Fruit fly (Drosophila melanogaster) whole organism, embryonic: ENCODE measurements around the gene CG46309.

Source experiments
- Atf6 ChIP-seq: fragments of 200-800 bp; sonication (Bioruptor generic); IDR thresholded peaks from 2 replicates; pipeline ENCODE4 v1.3.6; 2022; ENCODE audit warnings: missing biosample characterization, missing genetic modification characterization
- BEAF-32 ChIP-seq: fragments of 200-800 bp; sonication (Bioruptor generic); optimal IDR thresholded peaks from 3 replicates; lab custom pipeline; 2017; ENCODE audit warnings: missing biosample characterization, missing genetic modification characterization, mild to moderate bottlenecking, moderate library complexity, missing genetic modification reagents
- CG10431 ChIP-seq: fragments of 200-800 bp; sonication (Bioruptor generic); optimal IDR thresholded peaks from 3 replicates; lab custom pipeline; 2018; ENCODE audit warnings: missing biosample characterization, mild to moderate bottlenecking, missing genetic modification characterization
- CG10462 ChIP-seq: fragments of 200-800 bp; sonication (Bioruptor generic); optimal IDR thresholded peaks from 2 replicates; lab custom pipeline; 2016; ENCODE audit warnings: missing biosample characterization, missing genetic modification characterization
- CG11560 ChIP-seq: fragments of 200-800 bp; sonication (Bioruptor generic); IDR thresholded peaks from 3 replicates; pipeline ENCODE4 v1.3.6; 2022; ENCODE audit warnings: missing biosample characterization, missing genetic modification characterization
- CG11723 ChIP-seq: fragments of 200-800 bp; sonication (Bioruptor generic); optimal IDR thresholded peaks from 2 replicates; lab custom pipeline; 2017; ENCODE audit warnings: missing biosample characterization, mild to moderate bottlenecking, missing genetic modification characterization
- CG1529 ChIP-seq: fragments of 200-800 bp; sonication (Bioruptor generic); optimal IDR thresholded peaks from 3 replicates; lab custom pipeline; 2018; ENCODE audit warnings: missing biosample characterization, missing genetic modification characterization
- CG16779 ChIP-seq: fragments of 200-800 bp; sonication (Bioruptor generic); IDR thresholded peaks from 2 replicates; pipeline ENCODE4 v1.3.6; 2022; ENCODE audit warnings: missing biosample characterization, missing genetic modification characterization
- CG16813 ChIP-seq: fragments of 200-800 bp; sonication (Bioruptor generic); IDR thresholded peaks from 3 replicates; pipeline ENCODE4 v1.3.6; 2022; ENCODE audit warnings: missing biosample characterization, missing genetic modification characterization; ENCODE audit not compliant: partially characterized antibody
- CG18619 ChIP-seq: fragments of 200-800 bp; sonication (Bioruptor generic); optimal IDR thresholded peaks from 3 replicates; lab custom pipeline; 2017; ENCODE audit warnings: missing biosample characterization, mild to moderate bottlenecking, missing genetic modification characterization
- CG2116 ChIP-seq: fragments of 200-800 bp; sonication (Bioruptor generic); optimal IDR thresholded peaks from 3 replicates; lab custom pipeline; 2018; ENCODE audit warnings: missing biosample characterization, mild to moderate bottlenecking, missing genetic modification characterization
- CG2875 ChIP-seq: fragments of 200-800 bp; sonication (Bioruptor generic); optimal IDR thresholded peaks from 2 replicates; lab custom pipeline; 2017; ENCODE audit warnings: missing biosample characterization, mild to moderate bottlenecking, missing genetic modification characterization, missing genetic modification reagents
- CG31365 ChIP-seq: fragments of 200-800 bp; sonication (Bioruptor generic); optimal IDR thresholded peaks from 2 replicates; lab custom pipeline; 2018; ENCODE audit warnings: missing biosample characterization, mild to moderate bottlenecking, missing genetic modification characterization
- CG3281 ChIP-seq: fragments of 200-800 bp; sonication (Bioruptor generic); optimal IDR thresholded peaks from 3 replicates; lab custom pipeline; 2017; ENCODE audit warnings: missing biosample characterization, mild to moderate bottlenecking, missing genetic modification characterization
- CG34422 ChIP-seq: fragments of 200-800 bp; sonication (Bioruptor generic); IDR thresholded peaks from 3 replicates; pipeline ENCODE4 v1.3.6; 2022; ENCODE audit warnings: missing biosample characterization, missing genetic modification characterization
- CG4328 ChIP-seq: fragments of 200-800 bp; sonication (Bioruptor generic); optimal IDR thresholded peaks from 3 replicates; lab custom pipeline; 2017; ENCODE audit warnings: missing biosample characterization, missing genetic modification reagents, missing genetic modification characterization
- CG4404 ChIP-seq: fragments of 200-800 bp; sonication (Bioruptor generic); IDR thresholded peaks from 2 replicates; pipeline ENCODE4 v1.3.6; 2022; ENCODE audit warnings: missing biosample characterization, missing genetic modification characterization
- CG4707 ChIP-seq: fragments of 200-800 bp; sonication (Bioruptor generic); optimal IDR thresholded peaks from 2 replicates; lab custom pipeline; 2018; ENCODE audit warnings: missing biosample characterization, mild to moderate bottlenecking, missing genetic modification characterization, moderate library complexity
- CG6254 ChIP-seq: fragments of 200-800 bp; sonication (Bioruptor generic); optimal IDR thresholded peaks from 3 replicates; lab custom pipeline; 2017; ENCODE audit warnings: mild to moderate bottlenecking, missing biosample characterization, missing genetic modification reagents, missing genetic modification characterization
- CG6654 ChIP-seq: fragments of 200-800 bp; sonication (Bioruptor generic); optimal IDR thresholded peaks from 2 replicates; lab custom pipeline; 2017; ENCODE audit warnings: missing biosample characterization, mild to moderate bottlenecking, missing genetic modification characterization
- CG7745 ChIP-seq: fragments of 200-800 bp; sonication (Bioruptor generic); optimal IDR thresholded peaks from 2 replicates; lab custom pipeline; 2018; ENCODE audit warnings: missing biosample characterization, mild to moderate bottlenecking, missing genetic modification characterization, moderate library complexity
- CG7963 ChIP-seq: fragments of 200-800 bp; sonication (Bioruptor generic); IDR thresholded peaks from 3 replicates; pipeline ENCODE4 v1.3.6; 2022; ENCODE audit warnings: missing biosample characterization, missing genetic modification characterization; ENCODE audit not compliant: partially characterized antibody
- CG8281 ChIP-seq: fragments of 200-800 bp; sonication (Bioruptor generic); optimal IDR thresholded peaks from 2 replicates; lab custom pipeline; 2018; ENCODE audit warnings: missing biosample characterization, mild to moderate bottlenecking, missing genetic modification characterization, moderate library complexity
- CG9797 ChIP-seq: fragments of 200-800 bp; sonication (Bioruptor generic); optimal IDR thresholded peaks from 3 replicates; lab custom pipeline; 2018; ENCODE audit warnings: missing biosample characterization, mild to moderate bottlenecking, missing genetic modification characterization
- Camta ChIP-seq: fragments of 200-800 bp; sonication (Bioruptor generic); optimal IDR thresholded peaks from 2 replicates; lab custom pipeline; 2016; ENCODE audit warnings: missing biosample characterization, missing genetic modification characterization
- CrebB ChIP-seq: fragments of 200-800 bp; sonication (Bioruptor generic); optimal IDR thresholded peaks from 3 replicates; lab custom pipeline; 2018; ENCODE audit warnings: missing biosample characterization, mild to moderate bottlenecking, missing genetic modification characterization
- E2f2 ChIP-seq: fragments of 200-800 bp; sonication (Bioruptor generic); IDR thresholded peaks from 2 replicates; pipeline ENCODE4 v1.3.6; 2022; ENCODE audit warnings: missing biosample characterization, missing genetic modification characterization
- Fer2 ChIP-seq: fragments of 200-800 bp; sonication (Bioruptor generic); optimal IDR thresholded peaks from 2 replicates; lab custom pipeline; 2018; ENCODE audit warnings: missing biosample characterization, mild to moderate bottlenecking, missing genetic modification characterization, moderate library complexity
- HmgZ ChIP-seq: fragments of 200-800 bp; sonication (Bioruptor generic); optimal IDR thresholded peaks from 2 replicates; lab custom pipeline; 2018; ENCODE audit warnings: missing biosample characterization, mild to moderate bottlenecking, missing genetic modification characterization
- Kr ChIP-seq: fragments of 200-800 bp; sonication (Bioruptor generic); optimal IDR thresholded peaks from 2 replicates; lab custom pipeline; 2017; ENCODE audit warnings: missing biosample characterization, mild to moderate bottlenecking, missing genetic modification characterization
- Max ChIP-seq: fragments of 200-800 bp; sonication (Bioruptor generic); optimal IDR thresholded peaks from 2 replicates; lab custom pipeline; 2016; ENCODE audit warnings: missing biosample characterization, mild to moderate bottlenecking, missing genetic modification characterization
- NK7.1 ChIP-seq: fragments of 200-800 bp; sonication (Bioruptor generic); optimal IDR thresholded peaks from 3 replicates; lab custom pipeline; 2016; ENCODE audit warnings: missing biosample characterization, missing genetic modification characterization
- Ptx1 ChIP-seq: fragments of 200-800 bp; sonication (Bioruptor generic); IDR thresholded peaks from 2 replicates; pipeline ENCODE4 v1.3.6; 2022; ENCODE audit warnings: missing biosample characterization, missing genetic modification characterization
- Ssrp ChIP-seq: fragments of 200-800 bp; sonication (Bioruptor generic); optimal IDR thresholded peaks from 2 replicates; lab custom pipeline; 2018; ENCODE audit warnings: missing biosample characterization, mild to moderate bottlenecking, missing genetic modification characterization, moderate library complexity
- Usf ChIP-seq: fragments of 200-800 bp; sonication (Bioruptor generic); optimal IDR thresholded peaks from 2 replicates; lab custom pipeline; 2017; ENCODE audit warnings: missing genotype, missing biosample characterization, missing genetic modification characterization
- ac ChIP-seq: fragments of 200-800 bp; sonication (Bioruptor generic); optimal IDR thresholded peaks from 3 replicates; lab custom pipeline; 2017; ENCODE audit warnings: missing biosample characterization, mild to moderate bottlenecking, missing genetic modification characterization
- bab2 ChIP-seq: fragments of 200-800 bp; sonication (Bioruptor generic); optimal IDR thresholded peaks from 2 replicates; lab custom pipeline; 2016; ENCODE audit warnings: missing biosample characterization, missing genetic modification characterization
- bbx ChIP-seq: fragments of 200-800 bp; sonication (Bioruptor generic); IDR thresholded peaks from 2 replicates; pipeline ENCODE4 v1.3.6; 2022; ENCODE audit warnings: missing biosample characterization, missing genetic modification characterization; ENCODE audit not compliant: partially characterized antibody
- da ChIP-seq: fragments of 200-800 bp; sonication (Bioruptor generic); optimal IDR thresholded peaks from 2 replicates; lab custom pipeline; 2016; ENCODE audit warnings: missing biosample characterization, missing genetic modification characterization
- fd102C ChIP-seq: fragments of 200-800 bp; sonication (Bioruptor generic); optimal IDR thresholded peaks from 2 replicates; lab custom pipeline; 2018; ENCODE audit warnings: missing biosample characterization, mild to moderate bottlenecking, missing genetic modification characterization, moderate library complexity
- lab ChIP-seq: fragments of 200-800 bp; sonication (Bioruptor generic); optimal IDR thresholded peaks from 3 replicates; lab custom pipeline; 2017; ENCODE audit warnings: missing biosample characterization, missing genetic modification characterization, mild to moderate bottlenecking, moderate library complexity, missing genetic modification reagents
- lbe ChIP-seq: fragments of 200-800 bp; sonication (Bioruptor generic); optimal IDR thresholded peaks from 2 replicates; lab custom pipeline; 2016; ENCODE audit warnings: missing biosample characterization, mild to moderate bottlenecking, missing genetic modification characterization
- lmd ChIP-seq: fragments of 200-800 bp; sonication (Bioruptor generic); IDR thresholded peaks from 2 replicates; pipeline ENCODE4 v1.3.6; 2022; ENCODE audit warnings: missing biosample characterization, missing genetic modification characterization
- lola ChIP-seq, 3 experiments: fragments of >200 bp in 2 of 3; fragments of 200-800 bp in 1 of 3; sonication (Bioruptor generic) in 1 of 3; optimal IDR thresholded peaks; 2 replicates each; lab custom pipeline; 2017 to 2019; ENCODE audit warnings: missing biosample characterization in 3 of 3, missing genetic modification characterization in 3 of 3, mild to moderate bottlenecking in 1 of 3, moderate library complexity in 1 of 3
- otp ChIP-seq: fragments of 200-800 bp; sonication (Bioruptor generic); IDR thresholded peaks from 3 replicates; pipeline ENCODE4, ENCODE4 v1.3.6; 2022; ENCODE audit warnings: missing biosample characterization, missing genetic modification characterization
- slbo ChIP-seq: fragments of 200-800 bp; sonication (Bioruptor generic); IDR thresholded peaks from 2 replicates; pipeline ENCODE4 v1.3.6; 2022; ENCODE audit warnings: missing biosample characterization, missing genetic modification characterization
- slou ChIP-seq: fragments of 200-800 bp; sonication (Bioruptor generic); optimal IDR thresholded peaks from 3 replicates; lab custom pipeline; 2016; ENCODE audit warnings: missing biosample characterization, missing genetic modification characterization
- sqz ChIP-seq: fragments of 200-800 bp; sonication (Bioruptor generic); optimal IDR thresholded peaks from 3 replicates; lab custom pipeline; 2018; ENCODE audit warnings: missing biosample characterization, mild to moderate bottlenecking, missing genetic modification characterization
- ssp ChIP-seq: fragments of 200-800 bp; sonication (Bioruptor generic); IDR thresholded peaks from 2 replicates; pipeline ENCODE4 v1.3.6; 2022; ENCODE audit warnings: missing biosample characterization, missing genetic modification characterization
- wek ChIP-seq: fragments of 200-800 bp; sonication (Bioruptor generic); optimal IDR thresholded peaks from 3 replicates; lab custom pipeline; 2018; ENCODE audit warnings: missing biosample characterization, mild to moderate bottlenecking, missing genetic modification characterization, moderate library complexity

CG46309 gene

DNA sequence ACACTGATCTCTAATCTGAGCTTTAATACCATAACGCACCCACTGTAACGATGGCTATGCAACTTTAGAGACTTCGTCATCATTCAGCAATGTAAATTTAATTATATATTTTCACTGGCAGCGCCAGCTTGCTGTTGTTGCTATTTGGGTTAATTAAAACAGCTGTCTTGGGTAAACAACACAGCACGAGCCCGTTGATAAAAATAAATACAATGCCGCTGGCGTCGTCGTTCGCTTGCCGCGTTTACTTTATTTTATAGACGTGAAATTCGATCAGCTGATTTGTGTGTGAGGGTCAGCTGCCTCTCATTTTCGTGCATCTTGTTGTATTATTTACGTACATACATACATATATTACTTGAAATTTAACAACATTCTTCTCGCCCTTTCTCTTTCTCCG, 21.1 kb upstream of the CG46309 start (continued):
- TF ChIP-seq CG4328 (GFP tag; lab: Kevin White, UChicago) (peak; percentile 48), Fer2 (tag; lab: Kevin White, UChicago) (peak; percentile 12), CG11723 (GFP tag; lab: Kevin White, UChicago) (peak; percentile 24), CrebB (tag; lab: Kevin White, UChicago) (peak; percentile 26), CG1529 (GFP tag; lab: Kevin White, UChicago) (peak; percentile 21), E2f2 (GFP tag; lab: Robert Waterston, UW) (peak; percentile 25; the same call in 1 of the 2 replicates), NK7.1 (GFP tag; lab: Kevin White, UChicago) (no peak), CG16779 (GFP tag; lab: Robert Waterston, UW) (no peak), BEAF-32 (no peak), CG2875 (GFP tag; lab: Kevin White, UChicago) (peak; percentile 44), bbx (GFP tag; lab: Robert Waterston, UW) (no peak), fd102C (GFP tag; lab: Kevin White, UChicago) (no peak), slbo (0 out of 2 replicates have a peak, but pooled peaks have one; percentile 14), HmgZ (tag; lab: Kevin White, UChicago) (peak; percentile 16), wek (GFP tag; lab: Kevin White, UChicago) (peak; percentile 54), Kr (no peak), sqz (GFP tag; lab: Kevin White, UChicago) (no peak), CG16813 (GFP tag; lab: Robert Waterston, UW) (no peak), CG7963 (no peak), CG4707 (GFP tag; lab: Kevin White, UChicago) (peak; percentile 68), da (GFP tag; lab: Kevin White, UChicago) (no peak), CG34422 (GFP tag; lab: Robert Waterston, UW) (peak; percentile 22; the same call in 1 of the 3 replicates), lmd (GFP tag; lab: Robert Waterston, UW) (no peak), CG8281 (tag; lab: Kevin White, UChicago) (no peak), CG6654 (GFP tag; lab: Kevin White, UChicago) (no peak), CG3281 (GFP tag; lab: Kevin White, UChicago) (peak; percentile 19), CG2116 (GFP tag; lab: Kevin White, UChicago) (no peak), ac (GFP tag; lab: Kevin White, UChicago) (peak; percentile 19), lbe (GFP tag; lab: Kevin White, UChicago) (peak; percentile 80), CG10431 (peak; percentile 34), Atf6 (GFP tag; lab: Robert Waterston, UW) (peak; percentile 39; the same call in 1 of the 2 replicates), CG11560 (tag; lab: Robert Waterston, UW) (no peak), otp (peak; percentile 31; the same call in 2 of the 3 replicates), lola (GFP tag; optimal IDR thresholded peaks at IDR 0.05; lab: Kevin White, UChicago) (no peak), Ssrp (tag; lab: Kevin White, UChicago) (no peak), CG4404 (GFP tag; lab: Robert Waterston, UW) (no peak), CG6254 (GFP tag; lab: Kevin White, UChicago) (no peak), Camta (GFP tag; lab: Kevin White, UChicago) (no peak), ssp (GFP tag; lab: Robert Waterston, UW) (no peak), slou (GFP tag; lab: Kevin White, UChicago) (no peak), CG7745 (tag; lab: Kevin White, UChicago) (peak; percentile 93), CG10462 (GFP tag; lab: Kevin White, UChicago) (no peak), CG9797 (no peak), Ptx1 (GFP tag; lab: Robert Waterston, UW) (no peak), Max (GFP tag; lab: Kevin White, UChicago) (peak; percentile 30), Usf (no peak), CG31365 (tag; lab: Kevin White, UChicago) (peak; percentile 30), lab (GFP tag; lab: Kevin White, UChicago) (peak; percentile 80), bab2 (no peak), CG18619 (peak; percentile 31)
